Fruit fly (Drosophila melanogaster) whole organism, larva: ENCODE data around the gene Sym.

ENCODE experiments used
- noc ChIP-seq: fragments of 200-800 bp; sonication (Bioruptor generic); optimal IDR thresholded peaks from 3 replicates; lab custom pipeline; 2019; ENCODE audit warnings: missing biosample characterization, mild to moderate bottlenecking, missing genetic modification characterization, moderate library complexity

Gene Sym

dm6 chr3R:5742278-5743196, at the start of gene Sym, which contains the start of gene Madm:
Sym (minus strand) TSS chr3R:5742476.
Madm (plus strand) TSS chr3R:5742510.
- peak; percentile 40 for TF ChIP-seq noc

DNA sequence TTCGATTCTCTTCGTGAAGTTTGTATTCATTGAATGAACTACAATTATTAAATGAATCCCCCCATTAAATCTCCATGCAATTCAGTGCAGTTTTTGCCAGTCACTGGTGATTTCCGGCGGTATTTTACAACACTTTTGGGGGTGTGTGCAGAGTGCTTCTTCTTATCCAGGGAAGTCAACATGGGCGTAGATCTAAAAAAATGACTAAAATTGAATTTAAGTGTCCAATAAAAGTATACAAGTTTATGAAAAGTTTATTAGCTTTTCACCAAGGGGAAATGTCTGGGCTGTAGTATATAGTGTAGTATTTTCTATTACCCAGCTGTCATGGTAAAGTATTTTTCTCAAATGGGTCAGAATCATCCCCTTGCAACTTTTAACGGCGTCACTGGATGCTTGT, 49.2 kb upstream of the Sym start, which contains the start of gene Hpf1:
TSS of gene Hpf1 (plus strand) at position 383 of the 400 bp plus-strand sequence.
- peak; percentile 99 for TF ChIP-seq noc

- TF ChIP-seq noc, result peak; percentile 88
These were observed 47.0 kb upstream of the Sym start, which contains the start of the genes Hat1 and Rpn5 for dm6 chr3R:5789025-5789953. Hat1 (minus strand) TSS chr3R:5789384. Rpn5 (plus strand) TSS chr3R:5789493.

dm6 chr3R:5781462-5781861, 39.2 kb upstream of the Sym start, which contains the start of gene kat-60L1:
kat-60L1 (plus strand) TSS chr3R:5781762.
- TF ChIP-seq noc, result no peak

DNA sequence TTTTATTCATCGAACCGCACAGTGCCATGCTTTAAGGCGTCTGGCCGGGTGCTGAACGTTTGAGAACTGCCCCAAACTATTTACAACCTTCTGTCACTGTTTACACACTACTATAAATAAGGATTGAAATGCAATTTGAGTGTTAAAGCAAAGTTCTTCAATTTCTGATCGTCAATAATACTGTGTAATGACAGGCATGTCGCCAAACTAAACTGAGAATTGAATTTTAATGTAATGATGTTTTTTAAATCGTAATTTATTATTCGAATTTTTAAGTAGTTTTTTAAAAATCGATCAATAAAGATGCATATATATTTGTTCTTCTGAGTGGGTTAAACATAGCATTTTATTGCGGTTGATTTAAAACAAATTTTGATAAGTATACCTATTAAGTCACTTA, 38.7 kb upstream of the Sym start, which contains the start of gene CG2082:
TSS of gene CG2082 (minus strand) at position 101 of the 400 bp plus-strand sequence.
- no peak for TF ChIP-seq noc

- TF ChIP-seq noc, result no peak
These were observed 36.7 kb upstream of the Sym start, which contains the start of gene jagn for dm6 chr3R:5778731-5779593. jagn (plus strand) TSS chr3R:5779315.

DNA sequence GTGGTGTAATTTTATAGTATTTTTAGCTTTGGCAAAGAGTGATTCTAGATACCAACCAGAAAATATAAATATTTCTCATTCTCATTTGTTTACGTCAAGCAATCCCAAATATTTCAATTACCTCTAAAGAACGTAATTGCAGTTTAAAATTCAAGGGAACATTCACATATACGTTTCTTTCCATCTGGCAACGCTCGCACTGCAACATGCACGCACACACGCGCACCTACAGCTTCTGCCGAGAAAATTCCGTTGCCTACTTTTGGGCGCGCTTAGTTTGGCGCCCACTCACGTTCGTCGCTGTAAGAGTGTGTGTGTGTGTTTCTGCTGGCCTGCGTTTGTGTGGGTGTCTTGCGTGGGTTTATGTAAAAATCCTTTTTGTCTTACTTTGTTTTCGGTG, 30.2 kb upstream of the Sym start:
- TF ChIP-seq noc, result no peak

dm6 chr3R:5771614-5772202, 29.4 kb upstream of the Sym start:
- no peak for TF ChIP-seq noc

dm6 chr3R:5760980-5761379, 18.7 kb upstream of the Sym start:
- no peak for TF ChIP-seq noc

DNA sequence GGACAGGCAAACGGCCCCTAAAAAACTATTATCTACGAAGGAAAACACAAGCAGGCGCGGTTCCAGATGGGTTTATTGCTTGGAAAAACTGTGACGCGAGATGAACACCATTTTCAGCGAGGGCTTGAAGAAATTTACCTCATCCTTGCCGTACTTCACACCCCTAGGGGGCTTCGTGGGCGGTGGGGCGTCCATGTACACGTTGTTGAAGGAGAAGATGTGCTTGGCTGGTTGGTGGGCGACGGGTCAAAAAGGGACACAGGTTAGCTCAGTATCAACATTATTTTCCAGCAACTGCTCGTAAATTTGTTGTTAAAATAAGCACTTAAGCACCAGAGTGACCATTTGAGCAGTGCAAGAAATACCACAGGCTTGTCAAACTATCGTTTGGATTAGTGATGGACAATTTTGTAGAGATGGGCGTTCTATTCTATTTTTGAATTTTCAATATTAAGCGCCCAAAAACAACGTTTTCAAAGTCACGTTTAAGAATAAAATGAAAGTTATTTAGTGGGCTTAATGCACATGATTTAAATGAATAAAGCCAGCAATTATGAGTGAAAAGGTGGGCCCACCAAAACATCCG, 16.4 kb upstream of the Sym start, which contains the start of gene Sec8:
TSS of gene Sec8 (minus strand) at position 374 of the 586 bp plus-strand sequence.
- no peak for TF ChIP-seq noc

DNA sequence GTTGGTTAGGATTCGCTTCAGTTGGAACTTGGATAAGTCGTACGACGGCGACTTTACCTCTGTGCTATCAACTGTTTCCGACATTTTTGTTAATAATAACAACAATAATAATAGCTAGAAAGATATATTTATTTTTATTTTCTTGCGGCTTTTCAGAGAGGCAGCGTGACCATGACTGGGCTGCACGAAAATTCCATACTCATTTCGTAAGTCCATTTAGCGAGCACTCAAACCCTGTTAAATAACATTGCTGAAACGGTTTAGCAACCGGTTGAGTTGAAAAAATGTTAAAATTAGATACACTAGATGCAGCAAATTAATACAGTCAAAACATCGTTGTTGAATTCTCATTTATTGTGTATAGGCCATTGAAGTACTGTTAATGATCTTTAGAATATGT, 12.3 kb upstream of the Sym start, which contains the start of gene Dcps:
TSS of gene Dcps (minus strand) at position 181 of the 400 bp plus-strand sequence.
- no peak for TF ChIP-seq noc

DNA sequence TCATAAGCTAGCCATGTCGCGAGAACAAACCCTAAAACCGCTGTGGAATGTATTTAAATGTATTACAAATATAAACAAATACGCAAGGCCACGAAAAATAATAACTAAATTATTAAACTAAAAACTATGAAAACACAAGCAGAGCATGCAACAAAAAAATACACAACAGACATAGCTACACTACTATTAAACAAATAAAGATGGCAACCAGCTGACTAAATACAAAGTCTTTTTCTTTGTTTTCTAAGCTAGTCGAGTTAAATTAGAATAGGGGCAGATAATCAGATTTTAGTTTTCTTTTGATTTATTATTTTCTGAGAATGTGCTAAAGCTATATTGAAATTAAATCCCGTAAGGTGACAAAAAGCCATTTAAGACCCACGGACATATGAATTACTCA, 4.4 kb upstream of the Sym start:
- no peak for TF ChIP-seq noc

DNA sequence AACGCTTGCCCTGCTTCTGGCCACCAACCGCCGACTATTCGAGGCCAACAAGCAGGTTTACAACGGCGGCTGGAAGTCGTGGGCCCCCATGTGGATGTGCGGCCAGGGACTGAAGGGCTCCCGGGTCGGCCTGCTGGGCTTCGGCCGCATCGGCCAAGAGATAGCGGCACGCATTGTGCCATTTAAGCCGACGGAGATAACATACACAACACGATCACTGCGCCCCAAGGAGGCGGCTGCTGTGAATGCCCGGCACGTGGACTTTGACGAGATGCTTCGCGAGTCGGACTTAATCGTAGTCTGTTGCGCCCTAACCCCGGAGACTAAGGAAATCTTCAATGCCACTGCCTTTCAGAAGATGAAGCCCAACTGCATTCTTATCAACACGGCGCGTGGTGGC, 5.0 kb downstream of the Sym start:
- TF ChIP-seq noc, result no peak

DNA sequence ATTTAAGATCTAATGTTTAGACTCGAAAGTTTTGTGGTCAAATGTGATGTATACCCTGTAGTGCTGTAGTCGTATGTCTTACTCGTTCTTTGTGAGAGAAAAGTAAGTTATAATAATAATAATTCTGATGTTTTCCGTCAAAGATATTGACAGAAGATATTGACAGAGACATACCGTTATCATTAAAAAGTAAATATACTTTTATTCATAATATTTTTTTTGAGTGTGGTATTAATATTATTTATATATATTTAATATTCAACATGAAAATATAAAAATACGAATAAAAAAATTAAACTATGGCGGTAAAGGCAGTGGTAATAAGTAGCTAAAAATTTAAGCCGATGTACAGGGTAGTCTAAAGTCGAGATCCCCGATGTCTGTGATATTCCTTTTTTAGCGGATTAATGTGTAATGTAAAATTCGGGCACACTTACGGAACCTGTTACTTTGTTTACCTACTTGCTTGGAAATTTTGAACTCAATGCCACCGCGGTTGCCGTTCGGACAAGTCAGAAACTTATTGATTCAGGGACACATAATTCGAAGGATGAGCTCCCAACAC, 5.9 kb downstream of the Sym start, which contains the start of the genes CG2100 and CG1236:
TSS of gene CG2100 (minus strand) at position 51 of the 565 bp plus-strand sequence.
TSS of gene CG1236 (plus strand) at position 444 of the 565 bp plus-strand sequence.
- peak; percentile 87 for TF ChIP-seq noc
